Fruit fly (Drosophila melanogaster) whole organism, pupa: Measurements from ENCODE around the gene Ir31a.
A peak's percentile ranks its signal among the peaks of the same experiment; 100 is the strongest.

Experiments used
- CG13204 ChIP-seq: fragments of 200-800 bp; sonication (Bioruptor generic); optimal IDR thresholded peaks from 2 replicates; lab custom pipeline; 2018; ENCODE audit warnings: missing biosample characterization, mild to moderate bottlenecking, missing genetic modification characterization, moderate library complexity
- CG34367 ChIP-seq: fragments of 200-800 bp; sonication (Bioruptor generic); optimal IDR thresholded peaks from 2 replicates; lab custom pipeline; 2018; ENCODE audit warnings: missing biosample characterization, mild to moderate bottlenecking, missing genetic modification characterization
- CG4496 ChIP-seq: fragments of 200-800 bp; sonication (Bioruptor generic); IDR thresholded peaks from 3 replicates; pipeline ENCODE4 v1.3.6; 2022; ENCODE audit warnings: missing biosample characterization, missing genetic modification characterization
- CG8301 ChIP-seq: fragments of 200-800 bp; sonication (Bioruptor generic); optimal IDR thresholded peaks from 2 replicates; lab custom pipeline; 2018; ENCODE audit warnings: missing biosample characterization, mild to moderate bottlenecking, missing genetic modification characterization
- CG9948 ChIP-seq: fragments of 200-800 bp; sonication (Bioruptor generic); optimal IDR thresholded peaks from 2 replicates; lab custom pipeline; 2018; ENCODE audit warnings: missing biosample characterization, mild to moderate bottlenecking, missing genetic modification characterization, moderate library complexity
- D1 ChIP-seq: fragments of 200-800 bp; sonication (Bioruptor generic); optimal IDR thresholded peaks from 2 replicates; lab custom pipeline; 2018; ENCODE audit warnings: missing biosample characterization, mild to moderate bottlenecking, missing genetic modification characterization, moderate library complexity
- Ets98B ChIP-seq: fragments of 200-800 bp; sonication (Bioruptor generic); IDR thresholded peaks from 2 replicates; pipeline ENCODE4 v1.3.6; 2022; ENCODE audit warnings: missing biosample characterization, missing genetic modification characterization
- Pif1A ChIP-seq: fragments of 200-800 bp; sonication (Bioruptor generic); optimal IDR thresholded peaks from 3 replicates; lab custom pipeline; 2016; ENCODE audit warnings: missing biosample characterization, missing genetic modification characterization
- rn ChIP-seq: fragments of 200-800 bp; sonication (Bioruptor generic); IDR thresholded peaks from 2 replicates; pipeline ENCODE4 v1.3.6; 2022; ENCODE audit warnings: missing biosample characterization, missing genetic modification characterization

DNA sequence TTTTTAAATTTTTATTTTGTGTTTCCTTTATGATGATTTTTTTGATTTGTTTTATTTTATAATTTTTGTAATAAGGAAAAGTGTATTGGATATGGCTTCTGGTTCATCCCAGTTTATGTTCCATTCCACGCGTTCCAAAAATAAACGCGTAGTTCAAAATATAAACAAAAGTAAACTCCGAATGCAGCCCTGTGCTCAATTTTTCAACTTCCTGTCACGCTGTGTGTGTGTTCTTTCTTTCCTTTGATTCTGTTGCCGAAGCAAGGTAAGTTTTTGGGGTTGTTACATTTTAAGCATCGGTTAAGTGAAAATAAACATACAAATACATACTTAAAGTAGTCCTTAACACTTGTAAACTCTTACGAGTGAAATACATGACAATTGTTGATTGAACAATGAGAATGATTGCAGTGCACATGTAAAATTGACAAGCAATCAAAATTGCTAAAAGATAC, 2.8 kb downstream of the Ir31a start, which contains the start of the genes Ip259 and RpS27A:
- TF ChIP-seq D1 (tag; lab: Kevin White, UChicago) (no peak), Pif1A (no peak), rn (GFP tag; lab: Robert Waterston, UW) (no peak), CG9948 (no peak), CG34367 (tag; lab: Kevin White, UChicago) (peak; percentile 67), CG13204 (GFP tag; lab: Kevin White, UChicago) (no peak), CG8301 (tag; lab: Kevin White, UChicago) (no peak), Ets98B (GFP tag; lab: Robert Waterston, UW) (no peak), CG4496 (GFP tag; lab: Robert Waterston, UW) (peak; percentile 83; the same call in 2 of the 3 replicates)
